Worm (Caenorhabditis elegans) whole organism, L4/young adult: Measurements from ENCODE around the gene toca-1.

Source experiments
- W03F9.2 ChIP-seq: fragments of 150-350 bp; optimal IDR thresholded peaks from 2 replicates; lab custom pipeline; 2014; ENCODE audit warnings: missing biosample characterization, missing genetic modification characterization
- dao-5 ChIP-seq: sonication (generic microtip); optimal IDR thresholded peaks from 2 replicates; lab custom pipeline; 2016; ENCODE audit warnings: missing genotype, missing genetic modification characterization, moderate library complexity, missing compliant biosample characterization
- him-1 ChIP-seq: sonication (generic microtip); optimal IDR thresholded peaks from 2 replicates; lab custom pipeline; 2016; ENCODE audit warnings: missing genotype, missing genetic modification reagents, missing genetic modification characterization, missing compliant biosample characterization

toca-1 gene

ce11 chrX:1495980-1496379 lies 25.3 kb downstream of the toca-1 start:
- TF ChIP-seq dao-5 = no peak
- no peak for TF ChIP-seq W03F9.2 (tag; lab: Kevin White, UChicago)
- no peak for TF ChIP-seq him-1 (tag; lab: Kevin White, UChicago)

- TF ChIP-seq him-1 (tag; lab: Kevin White, UChicago) = no peak
- no peak for TF ChIP-seq dao-5
- TF ChIP-seq W03F9.2 (tag; lab: Kevin White, UChicago) = no peak
These were observed 27.0 kb downstream of the toca-1 start, which contains the start of gene F09E10.5 for ce11 chrX:1494256-1494655. F09E10.5 (minus strand) TSS chrX:1494356.

DNA sequence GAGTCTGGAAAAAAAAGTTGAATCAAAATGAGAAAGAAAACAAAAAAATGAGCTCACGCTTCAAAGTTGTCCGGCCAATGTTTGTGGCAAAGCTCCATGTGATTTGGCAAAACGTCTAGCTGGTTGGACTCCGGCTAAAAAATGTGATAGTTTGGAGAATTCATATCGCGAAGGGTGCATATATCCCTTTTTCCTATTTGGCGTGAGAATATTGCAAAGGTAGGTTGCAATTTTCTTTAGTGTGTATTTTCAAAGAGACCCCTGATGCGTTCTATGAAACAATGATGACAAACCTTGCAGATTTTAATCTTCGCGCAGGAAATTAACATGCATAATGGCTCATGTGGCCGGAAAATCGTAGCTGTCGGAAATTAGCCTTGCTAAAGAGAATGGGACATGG lies 29.1 kb downstream of the toca-1 start:
- TF ChIP-seq him-1 (tag; lab: Kevin White, UChicago) = no peak

ce11 chrX:1491036-1491435 lies 30.3 kb downstream of the toca-1 start:
- no peak for TF ChIP-seq W03F9.2 (tag; lab: Kevin White, UChicago)
- TF ChIP-seq dao-5 = no peak
- TF ChIP-seq him-1 (tag; lab: Kevin White, UChicago) = no peak

- TF ChIP-seq him-1 (tag; lab: Kevin White, UChicago) (no peak), W03F9.2 (tag; lab: Kevin White, UChicago) (no peak), dao-5 (no peak)
These were observed 31.7 kb downstream of the toca-1 start for ce11 chrX:1489574-1489973.

DNA sequence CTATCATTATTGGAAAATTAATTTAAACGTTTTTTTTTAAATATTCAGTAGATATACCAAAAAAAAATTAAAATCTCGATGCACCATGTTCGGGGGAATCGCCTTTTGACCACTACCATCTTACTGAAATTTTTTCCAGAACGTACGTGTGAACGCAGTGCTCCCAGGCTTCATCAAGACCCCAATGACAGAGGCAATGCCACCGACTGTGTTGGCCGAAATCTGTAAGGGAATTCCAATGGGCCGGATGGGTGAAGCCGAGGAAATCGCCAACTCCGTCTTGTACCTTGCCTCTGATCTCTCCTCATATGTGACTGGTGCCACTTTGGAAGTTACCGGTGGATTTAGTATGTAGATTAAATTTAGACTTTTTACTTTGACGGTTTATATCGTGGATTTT lies 32.5 kb downstream of the toca-1 start:
- no peak for TF ChIP-seq W03F9.2 (tag; lab: Kevin White, UChicago)
- no peak for TF ChIP-seq him-1 (tag; lab: Kevin White, UChicago)
- TF ChIP-seq dao-5 = no peak

DNA sequence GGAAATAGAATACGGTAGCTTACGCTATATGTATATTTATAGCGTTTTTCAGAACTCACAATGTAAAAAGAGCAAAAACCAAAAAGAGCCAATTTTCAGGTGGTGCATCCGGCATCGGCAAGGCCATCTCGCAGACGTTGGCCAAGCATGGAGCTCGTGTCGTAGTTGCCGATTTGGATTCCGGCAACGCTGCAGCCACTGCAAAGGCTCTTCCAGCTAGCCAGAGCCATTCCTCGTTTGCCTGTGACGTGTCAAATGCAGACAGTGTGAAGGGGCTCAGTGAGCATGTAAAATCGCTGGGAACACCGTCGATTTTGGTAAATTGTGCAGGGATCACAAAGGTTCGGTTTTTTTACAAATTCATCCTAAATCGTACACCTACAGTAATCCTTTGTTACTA lies 34.2 kb downstream of the toca-1 start:
- TF ChIP-seq dao-5 (no peak), him-1 (tag; lab: Kevin White, UChicago) (no peak), W03F9.2 (tag; lab: Kevin White, UChicago) (no peak)

DNA sequence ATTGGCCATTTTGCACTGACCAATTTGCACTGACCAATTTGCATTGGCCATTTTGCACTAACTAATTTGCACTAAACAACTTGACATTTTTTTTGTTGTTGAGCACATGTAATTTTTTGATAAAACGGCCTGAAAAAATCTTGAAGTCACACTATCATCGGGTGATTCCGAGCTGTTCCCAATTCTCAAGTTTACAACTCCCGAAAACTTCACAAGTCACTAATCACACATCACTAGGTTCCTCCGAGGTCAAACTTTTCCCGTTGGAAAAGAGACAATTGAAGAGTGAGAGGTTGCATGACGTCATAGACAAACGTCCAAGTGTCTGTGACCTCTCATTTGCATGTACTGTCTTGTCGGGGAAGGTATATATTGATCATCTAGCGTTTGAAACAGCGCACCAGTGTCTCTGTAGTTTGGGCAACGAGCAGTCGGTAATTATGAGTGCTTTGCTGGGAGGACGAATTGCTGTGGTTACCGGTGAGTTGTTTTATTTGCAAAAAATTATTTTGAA lies 35.1 kb downstream of the toca-1 start, which contains the start of the genes D1005.10 and dhs-25:
Gene D1005.10 (minus strand): TSS at position 51 of the 514 bp plus-strand sequence.
Gene dhs-25 (plus strand): TSS at position 398 of the 514 bp plus-strand sequence.
- no peak for TF ChIP-seq dao-5
- TF ChIP-seq him-1 (tag; lab: Kevin White, UChicago) = no peak
- peak; percentile 53 for TF ChIP-seq W03F9.2 (tag; lab: Kevin White, UChicago)

ce11 chrX:1485718-1486117 lies 35.6 kb downstream of the toca-1 start, which contains the start of gene D1005.4:
D1005.4 (minus strand) TSS chrX:1485818.
- TF ChIP-seq W03F9.2 (tag; lab: Kevin White, UChicago) (no peak), dao-5 (no peak), him-1 (tag; lab: Kevin White, UChicago) (no peak)

ce11 chrX:1483229-1483628 lies 38.1 kb downstream of the toca-1 start:
- TF ChIP-seq dao-5 (no peak), him-1 (tag; lab: Kevin White, UChicago) (no peak), W03F9.2 (tag; lab: Kevin White, UChicago) (no peak)

- TF ChIP-seq dao-5 = no peak
- no peak for TF ChIP-seq W03F9.2 (tag; lab: Kevin White, UChicago)
- no peak for TF ChIP-seq him-1 (tag; lab: Kevin White, UChicago)
These were observed 40.7 kb downstream of the toca-1 start for ce11 chrX:1480564-1480963.

DNA sequence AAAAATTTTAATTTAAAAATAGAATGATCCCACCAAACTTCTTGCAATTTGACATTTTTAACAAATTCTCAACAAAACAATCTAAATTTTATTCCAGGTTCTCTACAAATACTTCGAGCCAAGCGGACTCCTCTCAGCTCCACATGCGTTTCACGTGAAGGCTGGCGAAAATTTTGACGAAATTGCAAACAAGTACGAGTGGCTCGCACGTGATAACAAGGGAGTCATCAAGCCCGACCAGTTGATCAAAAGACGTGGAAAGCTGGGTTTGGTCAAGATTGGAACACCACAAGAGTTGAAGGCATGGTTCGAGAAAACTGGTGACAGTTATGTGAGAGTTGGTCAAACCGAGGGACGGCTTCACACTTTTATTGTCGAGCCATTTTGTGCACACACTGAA lies 41.6 kb downstream of the toca-1 start:
- TF ChIP-seq W03F9.2 (tag; lab: Kevin White, UChicago) = no peak
- TF ChIP-seq dao-5 = no peak

DNA sequence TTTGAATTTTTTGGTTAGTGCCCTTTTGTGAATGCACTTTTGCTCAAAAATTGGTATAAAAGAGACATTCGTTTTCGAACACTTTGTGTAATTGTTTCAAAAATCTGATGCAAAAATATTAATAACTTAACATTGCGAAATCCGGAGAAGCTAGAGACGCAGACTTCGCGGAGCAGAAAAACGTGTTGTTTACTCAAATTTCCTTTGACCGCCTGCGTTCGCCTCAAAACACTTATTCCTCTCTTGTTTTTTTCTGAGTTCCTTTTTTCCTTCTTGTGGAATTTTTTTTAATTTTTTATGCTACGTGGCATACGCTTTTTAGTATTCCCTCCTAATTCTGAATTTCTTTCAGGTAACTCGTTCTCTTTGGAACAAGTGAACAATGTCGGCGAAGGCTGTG lies 42.1 kb downstream of the toca-1 start, which contains the start of gene acly-1:
Gene acly-1 (plus strand): TSS at position 353 of the 400 bp plus-strand sequence.
- TF ChIP-seq W03F9.2 (tag; lab: Kevin White, UChicago) = no peak
- TF ChIP-seq dao-5 = no peak
- no peak for TF ChIP-seq him-1 (tag; lab: Kevin White, UChicago)

ce11 chrX:1478569-1478968 lies 42.7 kb downstream of the toca-1 start:
- TF ChIP-seq dao-5 = no peak
- TF ChIP-seq W03F9.2 (tag; lab: Kevin White, UChicago) = no peak
- TF ChIP-seq him-1 (tag; lab: Kevin White, UChicago) = no peak

ce11 chrX:1477932-1478331 lies 43.4 kb downstream of the toca-1 start:
- TF ChIP-seq him-1 (tag; lab: Kevin White, UChicago) (no peak), W03F9.2 (tag; lab: Kevin White, UChicago) (no peak), dao-5 (no peak)
